Fruit fly (Drosophila melanogaster) whole organism, embryonic: Measurements from ENCODE around the gene Obp84a.

Experiments used
- CG10366 ChIP-seq: fragments of 200-800 bp; sonication (Bioruptor generic); IDR thresholded peaks from 2 replicates; pipeline ENCODE4 v1.3.6; 2022; ENCODE audit warnings: missing biosample characterization, missing genetic modification characterization
- CG11723 ChIP-seq: fragments of 200-800 bp; sonication (Bioruptor generic); optimal IDR thresholded peaks from 2 replicates; lab custom pipeline; 2017; ENCODE audit warnings: missing biosample characterization, mild to moderate bottlenecking, missing genetic modification characterization
- CG12104 ChIP-seq: fragments of 200-800 bp; sonication (Bioruptor generic); optimal IDR thresholded peaks from 3 replicates; lab custom pipeline; 2016; ENCODE audit warnings: missing biosample characterization, missing genetic modification characterization
- CG12236 ChIP-seq: fragments of 200-800 bp; sonication (Bioruptor generic); optimal IDR thresholded peaks from 2 replicates; lab custom pipeline; 2016; ENCODE audit warnings: missing biosample characterization, missing genetic modification characterization
- CG1233 ChIP-seq: fragments of 200-800 bp; sonication (Bioruptor generic); optimal IDR thresholded peaks from 4 replicates; lab custom pipeline; 2018; ENCODE audit warnings: missing biosample characterization, mild to moderate bottlenecking, missing genetic modification characterization
- CG12769 ChIP-seq: fragments of 200-800 bp; sonication (Bioruptor generic); optimal IDR thresholded peaks from 2 replicates; lab custom pipeline; 2019; ENCODE audit warnings: missing biosample characterization, mild to moderate bottlenecking, missing genetic modification characterization, moderate library complexity
- CG1529 ChIP-seq: fragments of 200-800 bp; sonication (Bioruptor generic); optimal IDR thresholded peaks from 3 replicates; lab custom pipeline; 2018; ENCODE audit warnings: missing biosample characterization, missing genetic modification characterization
- CG15479 ChIP-seq: fragments of 200-800 bp; sonication (Bioruptor generic); optimal IDR thresholded peaks from 3 replicates; lab custom pipeline; 2019; ENCODE audit warnings: missing biosample characterization, mild to moderate bottlenecking, missing genetic modification characterization, moderate library complexity
- CG15514 ChIP-seq: fragments of 200-800 bp; sonication (Bioruptor generic); optimal IDR thresholded peaks from 3 replicates; lab custom pipeline; 2017; ENCODE audit warnings: missing biosample characterization, missing genetic modification characterization, mild to moderate bottlenecking, moderate library complexity, missing genetic modification reagents
- CG15696 ChIP-seq: fragments of 200-800 bp; sonication (Bioruptor generic); optimal IDR thresholded peaks from 2 replicates; lab custom pipeline; 2019; ENCODE audit warnings: missing biosample characterization, mild to moderate bottlenecking, missing genetic modification characterization, moderate library complexity
- CG16779 ChIP-seq: fragments of 200-800 bp; sonication (Bioruptor generic); IDR thresholded peaks from 2 replicates; pipeline ENCODE4 v1.3.6; 2022; ENCODE audit warnings: missing biosample characterization, missing genetic modification characterization
- CG16815 ChIP-seq: fragments of 200-800 bp; sonication (Bioruptor generic); optimal IDR thresholded peaks from 3 replicates; lab custom pipeline; 2017; ENCODE audit warnings: missing biosample characterization, mild to moderate bottlenecking, missing genetic modification characterization
- CG18599 ChIP-seq: fragments of 200-800 bp; sonication (Bioruptor generic); optimal IDR thresholded peaks from 3 replicates; lab custom pipeline; 2017; ENCODE audit warnings: missing biosample characterization, missing genetic modification characterization, mild to moderate bottlenecking, moderate library complexity, missing genetic modification reagents
- CG18764 ChIP-seq: fragments of 200-800 bp; sonication (Bioruptor generic); optimal IDR thresholded peaks from 3 replicates; lab custom pipeline; 2016; ENCODE audit warnings: missing biosample characterization, missing genetic modification characterization
- CG31224 ChIP-seq: fragments of 200-800 bp; sonication (Bioruptor generic); IDR thresholded peaks from 2 replicates; pipeline ENCODE4 v1.3.6; 2022; ENCODE audit warnings: missing biosample characterization, missing genetic modification characterization
- CG42726 ChIP-seq: fragments of 200-800 bp; sonication (Bioruptor generic); IDR thresholded peaks from 2 replicates; pipeline ENCODE4 v1.3.6; 2022; ENCODE audit warnings: missing biosample characterization, missing genetic modification characterization; ENCODE audit not compliant: partially characterized antibody
- CG4617 ChIP-seq: fragments of 200-800 bp; sonication (Bioruptor generic); optimal IDR thresholded peaks from 3 replicates; lab custom pipeline; 2016; ENCODE audit warnings: missing biosample characterization, missing genetic modification characterization, borderline replicate concordance
- CG6175 ChIP-seq: fragments of 200-800 bp; sonication (Bioruptor generic); IDR thresholded peaks from 3 replicates; pipeline ENCODE4 v1.3.6; 2022; ENCODE audit warnings: missing biosample characterization, missing genetic modification characterization
- CG6854 ChIP-seq: fragments of 200-800 bp; sonication (Bioruptor generic); optimal IDR thresholded peaks from 3 replicates; lab custom pipeline; 2017; ENCODE audit warnings: missing biosample characterization, mild to moderate bottlenecking, missing genetic modification characterization
- CG9437 ChIP-seq: fragments of 200-800 bp; sonication (Bioruptor generic); optimal IDR thresholded peaks from 2 replicates; lab custom pipeline; 2018; ENCODE audit warnings: missing biosample characterization, mild to moderate bottlenecking, missing genetic modification characterization
- CrebB ChIP-seq: fragments of 200-800 bp; sonication (Bioruptor generic); optimal IDR thresholded peaks from 3 replicates; lab custom pipeline; 2018; ENCODE audit warnings: missing biosample characterization, mild to moderate bottlenecking, missing genetic modification characterization
- Dbx ChIP-seq: fragments of 200-800 bp; sonication (Bioruptor generic); IDR thresholded peaks from 3 replicates; pipeline ENCODE4 v1.3.6; 2022; ENCODE audit warnings: missing biosample characterization, missing genetic modification characterization
- Dp ChIP-seq: fragments of 200-800 bp; sonication (Bioruptor generic); optimal IDR thresholded peaks from 2 replicates; lab custom pipeline; 2018; ENCODE audit warnings: missing biosample characterization, mild to moderate bottlenecking, missing genetic modification characterization, moderate library complexity
- ERR ChIP-seq: fragments of 200-800 bp; sonication (Bioruptor generic); optimal IDR thresholded peaks from 2 replicates; lab custom pipeline; 2016; ENCODE audit warnings: missing biosample characterization, missing genetic modification characterization
- HLHmδ ChIP-seq: fragments of 200-800 bp; sonication (Bioruptor generic); optimal IDR thresholded peaks from 2 replicates; lab custom pipeline; 2018; ENCODE audit warnings: missing biosample characterization, mild to moderate bottlenecking, missing genetic modification characterization, moderate library complexity
- Hmx ChIP-seq: fragments of 200-800 bp; sonication (Bioruptor generic); optimal IDR thresholded peaks from 2 replicates; lab custom pipeline; 2016; ENCODE audit warnings: missing biosample characterization, missing genetic modification characterization
- Hr78 ChIP-seq, 2 experiments: fragments of 200-800 bp in 1 of 2; fragments of >200 bp in 1 of 2; sonication (Bioruptor generic) in 1 of 2; optimal IDR thresholded peaks; 2 replicates each; lab custom pipeline; 2017 to 2019; ENCODE audit warnings: missing biosample characterization in 2 of 2, missing genetic modification characterization in 2 of 2, mild to moderate bottlenecking in 1 of 2, moderate library complexity in 1 of 2
- Jarid2 ChIP-seq: fragments of 200-800 bp; sonication (Bioruptor generic); optimal IDR thresholded peaks from 3 replicates; lab custom pipeline; 2017; ENCODE audit warnings: mild to moderate bottlenecking, missing biosample characterization, missing genetic modification reagents, missing genetic modification characterization
- MTF-1 ChIP-seq: fragments of 200-800 bp; sonication (Bioruptor generic); optimal IDR thresholded peaks from 2 replicates; lab custom pipeline; 2018; ENCODE audit warnings: missing biosample characterization, mild to moderate bottlenecking, missing genetic modification characterization, borderline replicate concordance
- Poxn ChIP-seq: fragments of 200-800 bp; sonication (Bioruptor generic); IDR thresholded peaks from 2 replicates; pipeline ENCODE4 v1.3.6; 2022; ENCODE audit warnings: missing biosample characterization, missing genetic modification characterization
- Scr ChIP-seq: fragments of 200-800 bp; sonication (Bioruptor generic); IDR thresholded peaks from 2 replicates; pipeline ENCODE4 v1.3.6; 2022; ENCODE audit warnings: missing biosample characterization, missing genetic modification characterization; ENCODE audit not compliant: partially characterized antibody
- ab ChIP-seq: fragments of 200-800 bp; sonication (Bioruptor generic); optimal IDR thresholded peaks from 2 replicates; lab custom pipeline; 2016; ENCODE audit warnings: missing biosample characterization, missing genetic modification characterization
- aop ChIP-seq: fragments of 200-800 bp; sonication (Bioruptor generic); IDR thresholded peaks from 2 replicates; pipeline ENCODE4 v1.3.6; 2022; ENCODE audit warnings: missing biosample characterization, missing genetic modification characterization
- br ChIP-seq: fragments of >200 bp; optimal IDR thresholded peaks from 2 replicates; lab custom pipeline; 2017
- btn ChIP-seq: fragments of 200-800 bp; sonication (Bioruptor generic); optimal IDR thresholded peaks from 2 replicates; lab custom pipeline; 2016; ENCODE audit warnings: missing biosample characterization, missing genetic modification characterization
- crol ChIP-seq: fragments of 200-800 bp; sonication (Bioruptor generic); IDR thresholded peaks from 2 replicates; pipeline ENCODE4 v1.3.6; 2022; ENCODE audit warnings: missing biosample characterization, missing genetic modification characterization
- danr ChIP-seq: fragments of 200-800 bp; sonication (Bioruptor generic); IDR thresholded peaks from 2 replicates; pipeline ENCODE4 v1.3.6; 2022; ENCODE audit warnings: missing biosample characterization, missing genetic modification characterization
- dimm ChIP-seq: fragments of 200-800 bp; sonication (Bioruptor generic); IDR thresholded peaks from 2 replicates; pipeline ENCODE4 v1.3.6; 2022; ENCODE audit warnings: missing biosample characterization, missing genetic modification characterization
- dmrt11E ChIP-seq: fragments of 200-800 bp; sonication (Bioruptor generic); optimal IDR thresholded peaks from 3 replicates; lab custom pipeline; 2018; ENCODE audit warnings: missing biosample characterization, mild to moderate bottlenecking, missing genetic modification characterization, moderate library complexity
- dmrt99B ChIP-seq: fragments of 200-800 bp; sonication (Bioruptor generic); optimal IDR thresholded peaks from 2 replicates; lab custom pipeline; 2018; ENCODE audit warnings: missing biosample characterization, mild to moderate bottlenecking, missing genetic modification characterization, moderate library complexity
- dpn ChIP-seq, 2 experiments: fragments of 200-800 bp; sonication (Bioruptor generic); optimal IDR thresholded peaks; 3 replicates each; lab custom pipeline; 2016; ENCODE audit warnings: missing biosample characterization in 2 of 2, missing genetic modification characterization in 2 of 2
- ewg ChIP-seq: fragments of 200-800 bp; sonication (Bioruptor generic); optimal IDR thresholded peaks from 3 replicates; lab custom pipeline; 2017; ENCODE audit warnings: mild to moderate bottlenecking, missing biosample characterization, missing genetic modification reagents, missing genetic modification characterization
- fu2 ChIP-seq: fragments of 200-800 bp; sonication (Bioruptor generic); optimal IDR thresholded peaks from 2 replicates; lab custom pipeline; 2016; ENCODE audit warnings: missing biosample characterization, missing genetic modification characterization
- grau ChIP-seq: fragments of 200-800 bp; optimal IDR thresholded peaks from 3 replicates; lab custom pipeline; 2019; ENCODE audit warnings: missing biosample characterization, mild to moderate bottlenecking, missing genetic modification characterization, moderate library complexity
- kni ChIP-seq: fragments of 200-800 bp; sonication (Bioruptor generic); optimal IDR thresholded peaks from 3 replicates; lab custom pipeline; 2017; ENCODE audit warnings: mild to moderate bottlenecking, missing biosample characterization, missing genetic modification reagents, missing genetic modification characterization
- otp ChIP-seq: fragments of 200-800 bp; sonication (Bioruptor generic); IDR thresholded peaks from 3 replicates; pipeline ENCODE4, ENCODE4 v1.3.6; 2022; ENCODE audit warnings: missing biosample characterization, missing genetic modification characterization
- peb ChIP-seq: fragments of 200-800 bp; sonication (Bioruptor generic); IDR thresholded peaks from 2 replicates; pipeline ENCODE4 v1.3.6; 2022; ENCODE audit warnings: missing biosample characterization, missing genetic modification characterization
- sisA ChIP-seq: fragments of 200-800 bp; sonication (Bioruptor generic); IDR thresholded peaks from 2 replicates; pipeline ENCODE4 v1.3.6; 2022; ENCODE audit warnings: missing biosample characterization, missing genetic modification characterization
- sr ChIP-seq: fragments of 200-800 bp; sonication (Bioruptor generic); IDR thresholded peaks from 3 replicates; pipeline ENCODE4 v1.3.6; 2022; ENCODE audit warnings: missing biosample characterization, missing genetic modification characterization
- zen ChIP-seq: fragments of 200-800 bp; sonication (Bioruptor generic); optimal IDR thresholded peaks from 3 replicates; lab custom pipeline; 2018; ENCODE audit warnings: missing biosample characterization, mild to moderate bottlenecking, missing genetic modification characterization, moderate library complexity

Gene Obp84a

dm6 chr3R:7249460-7249859, 2.3 kb downstream of the Obp84a start, which contains the start of the genes CG1227 and Dtwd2 (continued):
- TF ChIP-seq fu2 (GFP tag; lab: Kevin White, UChicago) = peak; percentile 6
- TF ChIP-seq CG6175 (GFP tag; lab: Robert Waterston, UW) = no peak; the same call in 2 of the 3 replicates
- no peak for TF ChIP-seq Scr (GFP tag; lab: Robert Waterston, UW)
- TF ChIP-seq CG15696 (tag; lab: Kevin White, UChicago) = peak; percentile 86
- TF ChIP-seq Dbx (GFP tag; lab: Robert Waterston, UW) = peak; percentile 92
- TF ChIP-seq CG12769 (tag; lab: Kevin White, UChicago) = no peak
- peak; percentile 20 for TF ChIP-seq Dp (GFP tag; lab: Kevin White, UChicago)
- peak; percentile 41 for TF ChIP-seq Jarid2 (GFP tag; lab: Kevin White, UChicago)
- TF ChIP-seq CG18599 (GFP tag; lab: Kevin White, UChicago) = peak; percentile 93
- TF ChIP-seq CG16815 = peak; percentile 53
- peak; percentile 74 for TF ChIP-seq ewg (GFP tag; lab: Kevin White, UChicago)
- TF ChIP-seq danr (GFP tag; lab: Robert Waterston, UW) = peak; percentile 56; the same call in 1 of the 2 replicates
- peak; percentile 81 for TF ChIP-seq CG1529 (GFP tag; lab: Kevin White, UChicago)
- peak; percentile 51; the same call in 1 of the 2 replicates for TF ChIP-seq CG16779 (GFP tag; lab: Robert Waterston, UW)
- peak; percentile 42 for TF ChIP-seq CG12236 (GFP tag; lab: Kevin White, UChicago)
- no peak for TF ChIP-seq sr (GFP tag; lab: Robert Waterston, UW)
- TF ChIP-seq grau = peak; percentile 95
- TF ChIP-seq Hr78 (GFP tag; optimal IDR thresholded peaks at IDR 0.05; lab: Kevin White, UChicago) = no peak
- TF ChIP-seq btn (GFP tag; lab: Kevin White, UChicago) = no peak
- TF ChIP-seq CG42726 (GFP tag; lab: Robert Waterston, UW) = no peak
- peak; percentile 72 for TF ChIP-seq CG31224 (GFP tag; lab: Robert Waterston, UW)
- no peak for TF ChIP-seq aop
- peak; percentile 91 for TF ChIP-seq CG10366 (GFP tag; lab: Robert Waterston, UW)
- TF ChIP-seq Hmx (GFP tag; lab: Kevin White, UChicago) = peak; percentile 68
- no peak for TF ChIP-seq CG11723 (GFP tag; lab: Kevin White, UChicago)
- peak; percentile 50 for TF ChIP-seq CG4617 (GFP tag; lab: Kevin White, UChicago)
- peak; percentile 86 for TF ChIP-seq CG9437 (GFP tag; lab: Kevin White, UChicago)
- TF ChIP-seq CrebB (tag; lab: Kevin White, UChicago) = peak; percentile 93
- TF ChIP-seq br (lab: Kevin White, UChicago) = no peak
- TF ChIP-seq MTF-1 (GFP tag; lab: Kevin White, UChicago) = peak; percentile 76
- no peak for TF ChIP-seq kni (GFP tag; lab: Kevin White, UChicago)
- no peak for TF ChIP-seq ab (GFP tag; lab: Kevin White, UChicago)
- peak; percentile 64; the same call in 2 of the 3 replicates for TF ChIP-seq otp (GFP tag; lab: Robert Waterston, UW)
- no peak for TF ChIP-seq crol (GFP tag; lab: Robert Waterston, UW)
- TF ChIP-seq CG15479 (GFP tag; lab: Kevin White, UChicago) = no peak
- peak; percentile 62 to 83 for TF ChIP-seq dpn (GFP tag; optimal IDR thresholded peaks at IDR 0.05; lab: Kevin White, UChicago)
- TF ChIP-seq zen = peak; percentile 86
- TF ChIP-seq Poxn (GFP tag; lab: Robert Waterston, UW) = peak; percentile 51; the same call in 1 of the 2 replicates
- TF ChIP-seq CG6854 (GFP tag; lab: Kevin White, UChicago) = peak; percentile 90
- peak; percentile 83 for TF ChIP-seq CG12104 (GFP tag; lab: Kevin White, UChicago)
- peak; percentile 70 for TF ChIP-seq dimm
- TF ChIP-seq CG15514 (GFP tag; lab: Kevin White, UChicago) = peak; percentile 81
- TF ChIP-seq sisA (GFP tag; lab: Robert Waterston, UW) = peak; percentile 33; the same call in 1 of the 2 replicates
- peak; percentile 91 for TF ChIP-seq dmrt99B (tag; lab: Kevin White, UChicago)
- TF ChIP-seq peb (GFP tag; lab: Robert Waterston, UW) = peak; percentile 62; the same call in 1 of the 2 replicates
- peak; percentile 22 for TF ChIP-seq ERR
- peak; percentile 87 for TF ChIP-seq CG1233 (GFP tag; lab: Kevin White, UChicago)
- no peak for TF ChIP-seq CG18764 (GFP tag; lab: Kevin White, UChicago)
- no peak for TF ChIP-seq HLHmδ (GFP tag; lab: Kevin White, UChicago)
- peak; percentile 90 for TF ChIP-seq dmrt11E (tag; lab: Kevin White, UChicago)
